Fruit fly (Drosophila melanogaster) S2 (cell line): ENCODE measurements around the gene Scm.

Source experiments
- CG8478 ChIP-seq: fragments of >200 bp; optimal IDR thresholded peaks from 2 replicates; lab custom pipeline; 2018
- CTCF ChIP-seq, 2 experiments: fragments of >200 bp; optimal IDR thresholded peaks; 2 replicates each; lab custom pipeline; 2018

dm6 chr3R:9613124-9613523 lies 24.3 kb downstream of the Scm start:
- TF ChIP-seq CG8478 (lab: Kevin White, UChicago) (no peak), CTCF (optimal IDR thresholded peaks at IDR 0.05; lab: Kevin White, UChicago) (no peak)
